Worm (Caenorhabditis elegans) whole organism, L4/young adult: ENCODE data around the gene hex-1.

Source experiments
- W03F9.2 ChIP-seq: fragments of 150-350 bp; optimal IDR thresholded peaks from 2 replicates; lab custom pipeline; 2014; ENCODE audit warnings: missing biosample characterization, missing genetic modification characterization
- him-1 ChIP-seq: sonication (generic microtip); optimal IDR thresholded peaks from 2 replicates; lab custom pipeline; 2016; ENCODE audit warnings: missing genotype, missing genetic modification reagents, missing genetic modification characterization, missing compliant biosample characterization

DNA sequence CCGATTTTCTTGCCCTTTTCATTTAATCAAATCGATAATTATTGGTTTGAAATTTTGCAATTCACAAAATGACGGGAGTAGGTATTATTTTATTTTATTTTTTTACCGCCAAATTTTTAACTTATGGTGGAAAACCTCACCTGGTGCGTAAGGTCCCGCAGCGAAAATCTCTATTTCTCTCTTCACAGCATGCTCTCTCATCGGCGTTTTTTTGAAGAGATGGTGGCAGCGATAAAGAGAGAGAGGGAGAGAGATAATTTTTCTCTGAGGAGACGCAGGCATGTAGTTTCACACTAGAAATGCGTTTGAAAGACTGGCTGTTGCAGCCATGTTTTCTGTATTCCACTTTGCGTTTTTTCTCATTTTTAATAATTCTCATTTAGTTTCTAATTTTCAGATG lies 13.0 kb downstream of the hex-1 start, which contains the start of gene T14F9.2:
- no peak for TF ChIP-seq W03F9.2 (tag; lab: Kevin White, UChicago)
- no peak for TF ChIP-seq him-1 (tag; lab: Kevin White, UChicago)
